Worm (Caenorhabditis elegans) whole organism, L4 larva: ENCODE results near the gene col-92.
"Not testable (repeated sequence)": the region's sequence is repeated elsewhere in the genome, so short reads cannot be mapped to it uniquely, and the experiment has no call there.

Source experiments
- T20F7.1 ChIP-seq: fragments of 200-800 bp; sonication (Bioruptor generic); optimal IDR thresholded peaks from 2 replicates; lab custom pipeline; 2018; ENCODE audit warnings: mild to moderate bottlenecking, missing genetic modification characterization, missing compliant biosample characterization
- ZK546.5 ChIP-seq, 2 experiments: sonication (generic microtip); optimal IDR thresholded peaks; 2 replicates each; lab custom pipeline; 2017; ENCODE audit warnings: missing biosample characterization in 2 of 2, missing genetic modification characterization in 2 of 2
- fkh-10 ChIP-seq: fragments of 150-350 bp; optimal IDR thresholded peaks from 2 replicates; lab custom pipeline; 2014; ENCODE audit warnings: missing biosample characterization, missing genetic modification reagents, missing genetic modification characterization
- mxl-2 ChIP-seq: fragments of 200-800 bp; sonication (Bioruptor generic); conservative IDR thresholded peaks from 2 replicates; pipeline ENCODE4 v1.3.6; 2022; ENCODE audit warnings: missing genetic modification reagents, missing genetic modification characterization, missing compliant biosample characterization

DNA sequence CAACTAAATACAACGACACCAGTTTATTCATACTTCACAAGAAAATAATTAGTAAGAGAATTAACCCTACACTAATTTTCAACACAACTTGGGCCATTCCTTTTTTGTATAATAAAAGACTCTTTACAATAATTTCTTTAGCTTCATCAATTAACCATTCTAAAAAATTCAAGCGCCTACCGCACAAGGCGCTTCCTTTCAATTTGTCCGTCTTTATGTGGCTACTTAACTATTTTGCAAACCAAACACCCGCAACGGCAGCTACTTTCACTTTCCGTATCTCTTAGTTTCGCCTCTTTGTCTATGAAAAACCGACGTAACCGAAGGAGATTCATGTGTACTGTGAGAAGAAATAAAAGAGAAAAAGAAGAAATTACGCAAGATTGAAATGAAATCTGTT is 3.4 kb upstream of the col-92 start:
- TF ChIP-seq fkh-10; ZK546.5 (tag; optimal IDR thresholded peaks at IDR 0.05; lab: Kevin White, UChicago); mxl-2 (GFP tag; lab: Robert Waterston, UW); T20F7.1 (GFP tag; lab: Kevin White, UChicago): not testable (repeated sequence)
